Fruit fly (Drosophila melanogaster) whole organism, embryonic: ENCODE data around the gene srp.
A peak's percentile ranks its signal among the peaks of the same experiment; 100 is the strongest.

Experiments used
- Adf1 ChIP-seq: fragments of 200-800 bp; sonication (Bioruptor generic); IDR thresholded peaks from 2 replicates; pipeline ENCODE4 v1.3.6; 2022; ENCODE audit warnings: missing biosample characterization, missing genetic modification characterization
- Bgb ChIP-seq: fragments of 200-800 bp; sonication (Bioruptor generic); IDR thresholded peaks from 2 replicates; pipeline ENCODE4 v1.3.6; 2022; ENCODE audit warnings: missing biosample characterization, missing genetic modification characterization; ENCODE audit not compliant: partially characterized antibody
- CG11456 ChIP-seq: fragments of 200-800 bp; sonication (Bioruptor generic); IDR thresholded peaks from 3 replicates; pipeline ENCODE4 v1.3.6; 2022; ENCODE audit warnings: missing biosample characterization, missing genetic modification characterization
- CG12391 ChIP-seq: fragments of 200-800 bp; sonication (Bioruptor generic); optimal IDR thresholded peaks from 3 replicates; lab custom pipeline; 2018; ENCODE audit warnings: missing biosample characterization, mild to moderate bottlenecking, missing genetic modification characterization, moderate library complexity
- CG12659 ChIP-seq: fragments of 200-800 bp; sonication (Bioruptor generic); optimal IDR thresholded peaks from 3 replicates; lab custom pipeline; 2017; ENCODE audit warnings: mild to moderate bottlenecking, missing biosample characterization, missing genetic modification reagents, missing genetic modification characterization
- CG12744 ChIP-seq: fragments of 200-800 bp; sonication (Bioruptor generic); optimal IDR thresholded peaks from 2 replicates; lab custom pipeline; 2016; ENCODE audit warnings: missing biosample characterization, missing genetic modification characterization
- CG15073 ChIP-seq: fragments of 200-800 bp; sonication (Bioruptor generic); optimal IDR thresholded peaks from 2 replicates; lab custom pipeline; 2016; ENCODE audit warnings: missing biosample characterization, missing genetic modification characterization
- CG16779 ChIP-seq: fragments of 200-800 bp; sonication (Bioruptor generic); IDR thresholded peaks from 2 replicates; pipeline ENCODE4 v1.3.6; 2022; ENCODE audit warnings: missing biosample characterization, missing genetic modification characterization
- CG18011 ChIP-seq: fragments of 200-800 bp; sonication (Bioruptor generic); optimal IDR thresholded peaks from 2 replicates; lab custom pipeline; 2017; ENCODE audit warnings: missing biosample characterization, missing genetic modification characterization, mild to moderate bottlenecking, moderate library complexity, missing genotype
- CG1832 ChIP-seq: fragments of 200-800 bp; sonication (Bioruptor generic); optimal IDR thresholded peaks from 2 replicates; lab custom pipeline; 2017; ENCODE audit warnings: missing biosample characterization, mild to moderate bottlenecking, missing genetic modification characterization, inconsistent platforms
- CG2199 ChIP-seq: fragments of 200-800 bp; sonication (Bioruptor generic); IDR thresholded peaks from 3 replicates; pipeline ENCODE4 v1.3.6; 2022; ENCODE audit warnings: missing biosample characterization, missing genetic modification characterization
- CG3163 ChIP-seq: fragments of 200-800 bp; sonication (Bioruptor generic); optimal IDR thresholded peaks from 3 replicates; lab custom pipeline; 2016; ENCODE audit warnings: missing biosample characterization, missing genetic modification characterization
- CG32772 ChIP-seq: fragments of 200-800 bp; sonication (Bioruptor generic); IDR thresholded peaks from 2 replicates; pipeline ENCODE4 v1.3.6; 2022; ENCODE audit warnings: missing biosample characterization, missing genetic modification characterization
- CG4360 ChIP-seq: fragments of 200-800 bp; sonication (Bioruptor generic); IDR thresholded peaks from 2 replicates; pipeline ENCODE4 v1.3.6; 2022; ENCODE audit warnings: missing biosample characterization, missing genetic modification characterization
- CG6791 ChIP-seq: fragments of 200-800 bp; sonication (Bioruptor generic); IDR thresholded peaks from 3 replicates; pipeline ENCODE4 v1.3.6; 2022; ENCODE audit warnings: missing biosample characterization, missing genetic modification characterization; ENCODE audit not compliant: partially characterized antibody
- CG8478 ChIP-seq: fragments of >200 bp; optimal IDR thresholded peaks from 2 replicates; lab custom pipeline; 2018
- CTCF ChIP-seq: fragments of 200-800 bp; sonication (Bioruptor generic); optimal IDR thresholded peaks from 2 replicates; lab custom pipeline; 2017; ENCODE audit warnings: missing biosample characterization, mild to moderate bottlenecking, missing genetic modification characterization, moderate library complexity
- D ChIP-seq, 2 experiments: fragments of 200-800 bp in 1 of 2; fragments of >200 bp in 1 of 2; sonication (Bioruptor generic) in 1 of 2; optimal IDR thresholded peaks; 2 replicates in 1 of 2; 3 replicates in 1 of 2; lab custom pipeline; 2017; ENCODE audit warnings: mild to moderate bottlenecking in 1 of 2, missing biosample characterization in 1 of 2, missing genetic modification characterization in 1 of 2, missing genetic modification reagents in 1 of 2
- Dek ChIP-seq: fragments of 200-800 bp; sonication (Bioruptor generic); optimal IDR thresholded peaks from 3 replicates; lab custom pipeline; 2019; ENCODE audit warnings: missing biosample characterization, mild to moderate bottlenecking, missing genetic modification characterization, moderate library complexity
- Dip2 ChIP-seq: fragments of 200-800 bp; sonication (Bioruptor generic); IDR thresholded peaks from 2 replicates; pipeline ENCODE4 v1.3.6; 2022; ENCODE audit warnings: missing biosample characterization, missing genetic modification characterization
- Dref ChIP-seq: fragments of 200-800 bp; sonication (Bioruptor generic); IDR thresholded peaks from 2 replicates; pipeline ENCODE4 v1.3.6; 2022; ENCODE audit warnings: missing biosample characterization, missing genetic modification characterization
- E2f2 ChIP-seq: fragments of 200-800 bp; sonication (Bioruptor generic); IDR thresholded peaks from 2 replicates; pipeline ENCODE4 v1.3.6; 2022; ENCODE audit warnings: missing biosample characterization, missing genetic modification characterization
- H15 ChIP-seq: fragments of 200-800 bp; sonication (Bioruptor generic); IDR thresholded peaks from 3 replicates; pipeline ENCODE4 v1.3.6; 2022; ENCODE audit warnings: missing biosample characterization, missing genetic modification characterization
- Hr39 ChIP-seq: fragments of >200 bp; optimal IDR thresholded peaks from 2 replicates; lab custom pipeline; 2017
- Nf-YB ChIP-seq: fragments of 200-800 bp; sonication (Bioruptor generic); optimal IDR thresholded peaks from 3 replicates; lab custom pipeline; 2019; ENCODE audit warnings: missing biosample characterization, mild to moderate bottlenecking, missing genetic modification characterization, moderate library complexity
- Nf-YC ChIP-seq: fragments of 200-800 bp; optimal IDR thresholded peaks from 3 replicates; lab custom pipeline; 2019; ENCODE audit warnings: missing biosample characterization, mild to moderate bottlenecking, missing genetic modification characterization, moderate library complexity
- Oaz ChIP-seq: fragments of 200-800 bp; sonication (Bioruptor generic); IDR thresholded peaks from 2 replicates; pipeline ENCODE4 v1.3.6; 2022; ENCODE audit warnings: missing biosample characterization, missing genetic modification characterization
- Sox102F ChIP-seq: fragments of 200-800 bp; sonication (Bioruptor generic); optimal IDR thresholded peaks from 2 replicates; lab custom pipeline; 2018; ENCODE audit warnings: missing biosample characterization, mild to moderate bottlenecking, missing genetic modification characterization, moderate library complexity
- Xbp1 ChIP-seq: fragments of 200-800 bp; sonication (Bioruptor generic); optimal IDR thresholded peaks from 3 replicates; lab custom pipeline; 2016; ENCODE audit warnings: missing biosample characterization, mild to moderate bottlenecking, missing genetic modification characterization
- bbx ChIP-seq: fragments of 200-800 bp; sonication (Bioruptor generic); IDR thresholded peaks from 2 replicates; pipeline ENCODE4 v1.3.6; 2022; ENCODE audit warnings: missing biosample characterization, missing genetic modification characterization; ENCODE audit not compliant: partially characterized antibody
- bsh ChIP-seq, 2 experiments: fragments of 200-800 bp; sonication (Bioruptor generic); optimal IDR thresholded peaks; 2 replicates each; lab custom pipeline; 2017 to 2018; ENCODE audit warnings: mild to moderate bottlenecking in 2 of 2, missing biosample characterization in 2 of 2, missing genetic modification characterization in 2 of 2, moderate library complexity in 1 of 2
- cas ChIP-seq: fragments of 200-800 bp; sonication (Bioruptor generic); IDR thresholded peaks from 2 replicates; pipeline ENCODE4 v1.3.6; 2022; ENCODE audit warnings: missing biosample characterization, missing genetic modification characterization
- caup ChIP-seq: fragments of 200-800 bp; sonication (Bioruptor generic); optimal IDR thresholded peaks from 3 replicates; lab custom pipeline; 2017; ENCODE audit warnings: missing biosample characterization, mild to moderate bottlenecking, missing genetic modification characterization, moderate library complexity; ENCODE audit not compliant: severe bottlenecking
- chinmo ChIP-seq: fragments of 200-800 bp; sonication (Bioruptor generic); IDR thresholded peaks from 4 replicates; pipeline ENCODE4 v1.3.6; 2022; ENCODE audit warnings: missing biosample characterization, missing genetic modification characterization; ENCODE audit not compliant: partially characterized antibody
- chm ChIP-seq: fragments of 200-800 bp; sonication (Bioruptor generic); IDR thresholded peaks from 2 replicates; pipeline ENCODE4 v1.3.6; 2022; ENCODE audit warnings: missing biosample characterization, missing genetic modification characterization
- chn ChIP-seq: fragments of 200-800 bp; sonication (Bioruptor generic); optimal IDR thresholded peaks from 2 replicates; lab custom pipeline; 2016; ENCODE audit warnings: missing biosample characterization, missing genetic modification characterization
- fd3F ChIP-seq: fragments of 200-800 bp; sonication (Bioruptor generic); optimal IDR thresholded peaks from 2 replicates; lab custom pipeline; 2018; ENCODE audit warnings: missing biosample characterization, mild to moderate bottlenecking, missing genetic modification characterization, moderate library complexity
- knrl ChIP-seq: fragments of 200-800 bp; sonication (Bioruptor generic); IDR thresholded peaks from 3 replicates; pipeline ENCODE4 v1.3.6; 2022; ENCODE audit warnings: missing biosample characterization, missing genetic modification characterization; ENCODE audit not compliant: partially characterized antibody
- mld ChIP-seq: fragments of 200-800 bp; sonication (Bioruptor generic); IDR thresholded peaks from 3 replicates; pipeline ENCODE4 v1.3.6; 2022; ENCODE audit warnings: missing biosample characterization, missing genetic modification characterization; ENCODE audit not compliant: partially characterized antibody
- phol ChIP-seq: fragments of 200-800 bp; sonication (Bioruptor generic); optimal IDR thresholded peaks from 3 replicates; lab custom pipeline; 2018; ENCODE audit warnings: missing biosample characterization, mild to moderate bottlenecking, missing genetic modification characterization, moderate library complexity
- pnt ChIP-seq: fragments of 200-800 bp; sonication (Bioruptor generic); optimal IDR thresholded peaks from 3 replicates; lab custom pipeline; 2016; ENCODE audit warnings: missing biosample characterization, missing genetic modification characterization
- sens ChIP-seq: fragments of 200-800 bp; sonication (Bioruptor generic); peaks from one replicate; lab custom pipeline; 2016; ENCODE audit warnings: missing biosample characterization, missing genetic modification characterization
- seq ChIP-seq: fragments of 200-800 bp; sonication (Bioruptor generic); IDR thresholded peaks from 2 replicates; pipeline ENCODE4 v1.3.6; 2022; ENCODE audit warnings: missing biosample characterization, missing genetic modification characterization
- ttk ChIP-seq: fragments of 200-800 bp; sonication (Bioruptor generic); IDR thresholded peaks from 2 replicates; pipeline ENCODE4 v2.1.2; 2022; ENCODE audit warnings: missing biosample characterization, missing genetic modification characterization
- vnd ChIP-seq: fragments of 200-800 bp; sonication (Bioruptor generic); IDR thresholded peaks from 3 replicates; pipeline ENCODE4 v1.3.6; 2022; ENCODE audit warnings: missing biosample characterization, missing genetic modification characterization; ENCODE audit not compliant: partially characterized antibody
- yki ChIP-seq: fragments of >200 bp; optimal IDR thresholded peaks from 3 replicates; lab custom pipeline; 2018
- zen ChIP-seq: fragments of 200-800 bp; sonication (Bioruptor generic); optimal IDR thresholded peaks from 3 replicates; lab custom pipeline; 2018; ENCODE audit warnings: missing biosample characterization, mild to moderate bottlenecking, missing genetic modification characterization, moderate library complexity

The srp gene

dm6 chr3R:16034186-16034585, 48.2 kb downstream of the srp start (continued):
- peak; percentile 67 for TF ChIP-seq D (optimal IDR thresholded peaks at IDR 0.05; lab: Kevin White, UChicago)
- no peak for TF ChIP-seq D (GFP tag; optimal IDR thresholded peaks at IDR 0.05; lab: Kevin White, UChicago)
- TF ChIP-seq CG3163 (GFP tag; lab: Kevin White, UChicago), result no peak
- peak; percentile 36 for TF ChIP-seq zen
- TF ChIP-seq ttk (GFP tag; lab: Robert Waterston, UW), result no peak
- TF ChIP-seq caup (GFP tag; lab: Kevin White, UChicago), result no peak
- peak; percentile 64 for TF ChIP-seq Adf1 (GFP tag; lab: Robert Waterston, UW)
- TF ChIP-seq CG4360 (GFP tag; lab: Robert Waterston, UW), result peak; percentile 60; the same call in 1 of the 2 replicates
- TF ChIP-seq CG32772 (GFP tag; lab: Robert Waterston, UW), result no peak

- TF ChIP-seq E2f2 (GFP tag; lab: Robert Waterston, UW), result no peak
- 0 out of 3 replicates have a peak, but pooled peaks have one; percentile 9 for TF ChIP-seq CG11456 (GFP tag; lab: Robert Waterston, UW)
- peak; percentile 40 for TF ChIP-seq phol (tag; lab: Kevin White, UChicago)
- 0 out of 2 replicates have a peak, but pooled peaks have one; percentile 5 for TF ChIP-seq Dref (GFP tag; lab: Robert Waterston, UW)
- TF ChIP-seq vnd, result 0 out of 3 replicates have a peak, but pooled peaks have one; percentile 11
- no peak for TF ChIP-seq CG15073 (GFP tag; lab: Kevin White, UChicago)
- no peak for TF ChIP-seq CG12391
- TF ChIP-seq mld (GFP tag; lab: Robert Waterston, UW), result 0 out of 3 replicates have a peak, but pooled peaks have one; percentile 38
- TF ChIP-seq seq, result peak; percentile 59; the same call in 1 of the 2 replicates
- no peak for TF ChIP-seq Oaz (GFP tag; lab: Robert Waterston, UW)
- 0 out of 2 replicates have a peak, but pooled peaks have one; percentile 50 for TF ChIP-seq CG16779 (GFP tag; lab: Robert Waterston, UW)
- peak; percentile 27 for TF ChIP-seq CG1832 (GFP tag; lab: Kevin White, UChicago)
- TF ChIP-seq Nf-YB (GFP tag; lab: Kevin White, UChicago), result peak; percentile 97
- TF ChIP-seq Dip2 (GFP tag; lab: Robert Waterston, UW), result no peak
- TF ChIP-seq chm (GFP tag; lab: Robert Waterston, UW), result 0 out of 2 replicates have a peak, but pooled peaks have one; percentile 21
- TF ChIP-seq Dek (tag; lab: Kevin White, UChicago), result no peak
- TF ChIP-seq Nf-YC (tag; lab: Kevin White, UChicago), result peak; percentile 95
These were observed 52.1 kb downstream of the srp start for dm6 chr3R:16038049-16038448.

- no peak for TF ChIP-seq bsh (GFP tag; optimal IDR thresholded peaks at IDR 0.05; lab: Kevin White, UChicago)
- TF ChIP-seq CG8478, result peak; percentile 43
- TF ChIP-seq Hr39 (lab: Kevin White, UChicago), result peak; percentile 9
These were observed 53.6 kb downstream of the srp start for dm6 chr3R:16039557-16039956.

dm6 chr3R:16040925-16041324, 55.0 kb downstream of the srp start:
- TF ChIP-seq CG6791 (GFP tag; lab: Robert Waterston, UW), result peak; percentile 52; the same call in 1 of the 3 replicates
- TF ChIP-seq bbx (GFP tag; lab: Robert Waterston, UW), result peak; percentile 41; the same call in 1 of the 2 replicates
- TF ChIP-seq Xbp1 (GFP tag; lab: Kevin White, UChicago), result no peak
- TF ChIP-seq sens (GFP tag; lab: Kevin White, UChicago), result peak; percentile 68
- TF ChIP-seq knrl, result peak; percentile 44; the same call in 1 of the 3 replicates
- TF ChIP-seq CG12659 (GFP tag; lab: Kevin White, UChicago), result peak; percentile 3
- no peak for TF ChIP-seq cas (GFP tag; lab: Robert Waterston, UW)
- peak; percentile 52 for TF ChIP-seq Bgb (GFP tag; lab: Robert Waterston, UW)
- TF ChIP-seq CTCF, result peak; percentile 72
- no peak for TF ChIP-seq H15 (GFP tag; lab: Robert Waterston, UW)
- 0 out of 4 replicates have a peak, but pooled peaks have one; percentile 19 for TF ChIP-seq chinmo (GFP tag; lab: Robert Waterston, UW)
- peak; percentile 93 for TF ChIP-seq CG2199 (GFP tag; lab: Robert Waterston, UW)
- TF ChIP-seq yki (lab: Kevin White, UChicago), result no peak
- no peak for TF ChIP-seq Sox102F (GFP tag; lab: Kevin White, UChicago)
- TF ChIP-seq CG18011 (GFP tag; lab: Kevin White, UChicago), result peak; percentile 98
- no peak for TF ChIP-seq pnt
- peak; percentile 8 for TF ChIP-seq Nf-YB (GFP tag; lab: Kevin White, UChicago)
- TF ChIP-seq chn, result no peak
- TF ChIP-seq CG12744, result no peak
- no peak for TF ChIP-seq fd3F (GFP tag; lab: Kevin White, UChicago)
